Worm (Caenorhabditis elegans) whole organism, late embryonic: Measurements from ENCODE around the gene tftc-1.

ENCODE experiments used
- C08G9.2 ChIP-seq: sonication (generic microtip); optimal IDR thresholded peaks from 2 replicates; lab custom pipeline; 2016; ENCODE audit warnings: mild to moderate bottlenecking, missing genetic modification characterization, moderate library complexity, missing compliant biosample characterization
- C38D4.7 ChIP-seq: fragments of 200-800 bp; sonication (Bioruptor generic); optimal IDR thresholded peaks from 2 replicates; lab custom pipeline; 2018; ENCODE audit warnings: mild to moderate bottlenecking, missing genetic modification characterization, moderate library complexity, missing compliant biosample characterization
- K09A11.1 ChIP-seq: sonication (generic microtip); optimal IDR thresholded peaks from 2 replicates; lab custom pipeline; 2017; ENCODE audit warnings: antibody characterized with exemption, mild to moderate bottlenecking, missing genetic modification characterization, missing compliant biosample characterization; ENCODE audit not compliant: insufficient read depth
- ahr-1 ChIP-seq: sonication (generic microtip); optimal IDR thresholded peaks from 2 replicates; lab custom pipeline; 2016; ENCODE audit warnings: missing genetic modification characterization, missing compliant biosample characterization
- ceh-14 ChIP-seq: sonication (generic microtip); optimal IDR thresholded peaks from 2 replicates; lab custom pipeline; 2016; ENCODE audit warnings: missing genotype, missing genetic modification characterization, missing compliant biosample characterization
- ceh-19 ChIP-seq: fragments of 200-800 bp; sonication (Bioruptor generic); optimal IDR thresholded peaks from 2 replicates; lab custom pipeline; 2018; ENCODE audit warnings: mild to moderate bottlenecking, missing genetic modification characterization, missing compliant biosample characterization
- ceh-2 ChIP-seq: sonication (generic microtip); optimal IDR thresholded peaks from 2 replicates; lab custom pipeline; 2016; ENCODE audit warnings: missing genotype, missing genetic modification characterization, missing compliant biosample characterization
- ceh-24 ChIP-seq: sonication (generic microtip); optimal IDR thresholded peaks from 2 replicates; lab custom pipeline; 2016; ENCODE audit warnings: mild to moderate bottlenecking, missing genetic modification characterization, missing compliant biosample characterization
- ceh-45 ChIP-seq: fragments of 200-800 bp; sonication (Bioruptor generic); IDR thresholded peaks from 2 replicates; pipeline ENCODE4 v1.3.6; 2022; ENCODE audit warnings: missing genetic modification reagents, missing genetic modification characterization, missing compliant biosample characterization
- ceh-6 ChIP-seq: fragments of 200-800 bp; sonication (Bioruptor generic); optimal IDR thresholded peaks from 2 replicates; lab custom pipeline; 2018; ENCODE audit warnings: mild to moderate bottlenecking, missing genetic modification characterization, missing compliant biosample characterization
- ceh-9 ChIP-seq: sonication (generic microtip); optimal IDR thresholded peaks from 2 replicates; lab custom pipeline; 2016; ENCODE audit warnings: mild to moderate bottlenecking, missing genetic modification characterization, inconsistent platforms, missing compliant biosample characterization
- che-1 ChIP-seq: sonication (generic microtip); optimal IDR thresholded peaks from 2 replicates; lab custom pipeline; 2016; ENCODE audit warnings: mild to moderate bottlenecking, missing genetic modification characterization, missing compliant biosample characterization
- elt-2 ChIP-seq: sonication (generic microtip); optimal IDR thresholded peaks from 2 replicates; lab custom pipeline; 2016; ENCODE audit warnings: missing genetic modification reagents, missing genetic modification characterization, missing compliant biosample characterization
- elt-4 ChIP-seq: sonication (generic microtip); optimal IDR thresholded peaks from 2 replicates; lab custom pipeline; 2016; ENCODE audit warnings: missing genetic modification characterization, missing compliant biosample characterization
- fkh-6 ChIP-seq: sonication (generic microtip); optimal IDR thresholded peaks from 2 replicates; lab custom pipeline; 2016; ENCODE audit warnings: missing genetic modification characterization, missing compliant biosample characterization
- gmeb-2 ChIP-seq: sonication (generic microtip); optimal IDR thresholded peaks from 2 replicates; lab custom pipeline; 2016; ENCODE audit warnings: missing genetic modification characterization, inconsistent platforms, missing compliant biosample characterization
- lin-11 ChIP-seq: fragments of 200-800 bp; sonication (Bioruptor generic); optimal IDR thresholded peaks from 2 replicates; lab custom pipeline; 2018; ENCODE audit warnings: mild to moderate bottlenecking, missing genetic modification characterization, missing compliant biosample characterization
- mec-3 ChIP-seq: sonication (generic microtip); optimal IDR thresholded peaks from 2 replicates; lab custom pipeline; 2016; ENCODE audit warnings: borderline replicate concordance, missing genetic modification characterization, missing compliant biosample characterization
- nfya-1 ChIP-seq: sonication (generic microtip); optimal IDR thresholded peaks from 2 replicates; lab custom pipeline; 2017; ENCODE audit warnings: missing genetic modification characterization, mild to moderate bottlenecking, missing compliant biosample characterization, antibody characterized with exemption, moderate library complexity
- nhr-11 ChIP-seq: fragments of 150-350 bp; optimal IDR thresholded peaks from 2 replicates; lab custom pipeline; 2014; ENCODE audit warnings: missing biosample characterization, missing genetic modification characterization
- nhr-232 ChIP-seq: sonication (generic microtip); optimal IDR thresholded peaks from 2 replicates; lab custom pipeline; 2016; ENCODE audit warnings: missing genetic modification characterization, missing compliant biosample characterization
- npax-4 ChIP-seq: sonication (generic microtip); optimal IDR thresholded peaks from 2 replicates; lab custom pipeline; 2016; ENCODE audit warnings: missing genetic modification characterization, missing compliant biosample characterization
- pat-9 ChIP-seq: fragments of 200-800 bp; sonication (Bioruptor generic); optimal IDR thresholded peaks from 2 replicates; lab custom pipeline; 2018; ENCODE audit warnings: mild to moderate bottlenecking, missing genetic modification characterization, moderate library complexity, missing compliant biosample characterization
- pha-2 ChIP-seq: sonication (generic microtip); optimal IDR thresholded peaks from 2 replicates; lab custom pipeline; 2017; ENCODE audit warnings: mild to moderate bottlenecking, missing genetic modification characterization, missing compliant biosample characterization
- pha-4 ChIP-seq: fragments of 150-350 bp; optimal IDR thresholded peaks from 2 replicates; lab custom pipeline; 2018; ENCODE audit warnings: missing biosample characterization, missing genetic modification reagents, missing genetic modification characterization
- pqm-1 ChIP-seq: sonication (generic microtip); optimal IDR thresholded peaks from 2 replicates; lab custom pipeline; 2016; ENCODE audit warnings: missing genetic modification characterization, missing compliant biosample characterization
- pros-1 ChIP-seq: fragments of 150-350 bp; optimal IDR thresholded peaks from 2 replicates; lab custom pipeline; 2014; ENCODE audit warnings: missing biosample characterization, missing genetic modification reagents, missing genetic modification characterization
- rnt-1 ChIP-seq: sonication (generic microtip); optimal IDR thresholded peaks from 2 replicates; lab custom pipeline; 2016; ENCODE audit warnings: missing genetic modification characterization, missing compliant biosample characterization
- sdc-2 ChIP-seq: sonication (generic microtip); optimal IDR thresholded peaks from 2 replicates; lab custom pipeline; 2016; ENCODE audit warnings: missing genotype, missing genetic modification characterization, missing compliant biosample characterization
- sox-2 ChIP-seq: fragments of 200-800 bp; sonication (Bioruptor generic); IDR thresholded peaks from 2 replicates; pipeline ENCODE4 v1.3.6; 2022; ENCODE audit warnings: missing genetic modification reagents, missing genetic modification characterization, missing compliant biosample characterization
- syd-9 ChIP-seq: sonication (generic microtip); optimal IDR thresholded peaks from 2 replicates; lab custom pipeline; 2016; ENCODE audit warnings: mild to moderate bottlenecking, missing genetic modification characterization, moderate library complexity, missing compliant biosample characterization
- tbx-2 ChIP-seq: sonication (generic microtip); optimal IDR thresholded peaks from 2 replicates; lab custom pipeline; 2016; ENCODE audit warnings: missing genetic modification characterization, missing compliant biosample characterization
- ttx-3 ChIP-seq: sonication (generic microtip); optimal IDR thresholded peaks from 2 replicates; lab custom pipeline; 2016; ENCODE audit warnings: missing genetic modification reagents, missing genetic modification characterization, missing compliant biosample characterization
- unc-3 ChIP-seq, 2 experiments: fragments of 200-800 bp in 1 of 2; sonication (Bioruptor generic) in 1 of 2; sonication (generic microtip) in 1 of 2; conservative IDR thresholded peaks in 1 of 2; optimal IDR thresholded peaks in 1 of 2; 2 replicates each; pipeline versions ENCODE4 v1.3.6 to Lab custom; 2016 to 2022; ENCODE audit warnings: missing compliant biosample characterization in 2 of 2, missing genetic modification characterization in 2 of 2, missing genetic modification reagents in 1 of 2

Gene tftc-1

DNA sequence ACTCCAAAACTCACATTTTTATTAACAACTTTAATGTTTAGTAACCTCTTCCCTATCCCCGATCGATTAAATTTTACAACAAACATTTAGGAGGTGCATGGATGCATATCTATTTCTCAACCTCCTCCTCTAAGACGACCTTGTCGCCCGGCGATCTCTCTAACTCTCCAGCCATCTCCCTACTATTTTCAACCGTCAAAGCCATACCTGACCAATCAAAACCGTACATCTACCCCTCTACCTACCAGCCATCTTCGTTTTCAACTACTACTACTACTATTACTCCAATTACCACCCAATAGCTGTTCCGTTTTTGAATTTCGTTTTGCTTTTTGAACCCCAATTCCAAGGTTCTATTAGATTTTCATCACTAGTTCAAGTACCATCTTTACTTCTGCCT is 27.5 kb upstream of the tftc-1 start:
- peak; percentile 24 for TF ChIP-seq nfya-1 (tag; lab: Kevin White, UChicago)
- TF ChIP-seq gmeb-2 (tag; lab: Kevin White, UChicago), result no peak
- no peak for TF ChIP-seq C38D4.7 (GFP tag; lab: Kevin White, UChicago)
- no peak for TF ChIP-seq C08G9.2

DNA sequence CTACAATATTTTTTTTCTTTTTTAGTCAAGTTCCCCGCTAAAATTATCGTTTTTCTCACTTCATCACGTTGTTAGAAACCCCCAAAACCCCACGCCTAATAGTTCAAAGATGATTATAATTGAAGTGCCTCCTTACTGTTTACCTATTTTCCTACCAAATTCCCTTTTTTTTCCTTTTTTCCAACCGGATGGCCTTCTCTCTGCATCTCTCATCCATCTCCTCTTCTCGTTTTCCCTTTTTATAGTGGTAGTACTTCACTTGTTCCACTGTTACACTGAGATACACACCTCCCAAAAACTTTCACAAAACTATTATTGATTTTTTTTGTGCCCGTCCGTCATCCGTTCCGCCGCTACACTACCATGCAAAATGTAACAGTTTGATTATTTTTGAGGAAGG is 26.1 kb upstream of the tftc-1 start, which contains the start of gene nsy-4:
TSS of gene nsy-4 (plus strand) at position 274 of the 400 bp plus-strand sequence.
- TF ChIP-seq rnt-1 (tag; lab: Kevin White, UChicago), result no peak
- no peak for TF ChIP-seq sox-2 (GFP tag; lab: Robert Waterston, UW)
- TF ChIP-seq ceh-2, result no peak
- TF ChIP-seq pha-4 (tag; lab: Kevin White, UChicago), result no peak
- TF ChIP-seq ceh-24 (tag; lab: Kevin White, UChicago), result no peak
- no peak for TF ChIP-seq ahr-1 (tag; lab: Kevin White, UChicago)
- no peak for TF ChIP-seq unc-3 (GFP tag; conservative IDR thresholded peaks at IDR 0.05; lab: Robert Waterston, UW)
- no peak for TF ChIP-seq unc-3 (tag; optimal IDR thresholded peaks at IDR 0.05; lab: Kevin White, UChicago)
- TF ChIP-seq sdc-2 (tag; lab: Kevin White, UChicago), result no peak
- no peak for TF ChIP-seq pat-9

DNA sequence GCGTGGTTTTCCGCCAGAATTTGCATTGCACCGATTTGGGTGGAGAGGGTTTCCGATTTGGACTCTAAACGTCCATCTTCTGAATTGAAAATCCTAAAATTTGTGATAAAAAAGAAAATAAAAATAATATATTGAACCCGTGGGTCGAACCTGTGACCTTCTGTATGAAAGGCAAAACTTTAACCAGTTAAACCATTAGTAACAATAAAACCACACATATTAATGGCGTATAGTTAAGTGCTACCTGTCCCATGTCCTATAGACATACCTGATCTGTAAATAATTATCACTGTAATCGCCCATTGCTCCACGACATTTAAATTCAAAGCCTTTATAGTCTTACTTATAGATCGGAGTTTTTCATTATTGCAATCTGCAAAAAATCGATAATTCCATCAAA is 21.8 kb upstream of the tftc-1 start:
- TF ChIP-seq elt-4 (no peak), npax-4 (tag; lab: Kevin White, UChicago) (no peak), fkh-6 (no peak), tbx-2 (no peak), mec-3 (no peak), pros-1 (tag; lab: Kevin White, UChicago) (no peak), lin-11 (tag; lab: Kevin White, UChicago) (no peak), elt-2 (tag; lab: Kevin White, UChicago) (no peak), nhr-232 (tag; lab: Kevin White, UChicago) (no peak), syd-9 (tag; lab: Kevin White, UChicago) (no peak), nhr-11 (tag; lab: Kevin White, UChicago) (no peak), ceh-19 (GFP tag; lab: Kevin White, UChicago) (no peak), ceh-14 (tag; lab: Kevin White, UChicago) (no peak), gmeb-2 (tag; lab: Kevin White, UChicago) (no peak), che-1 (no peak)

DNA sequence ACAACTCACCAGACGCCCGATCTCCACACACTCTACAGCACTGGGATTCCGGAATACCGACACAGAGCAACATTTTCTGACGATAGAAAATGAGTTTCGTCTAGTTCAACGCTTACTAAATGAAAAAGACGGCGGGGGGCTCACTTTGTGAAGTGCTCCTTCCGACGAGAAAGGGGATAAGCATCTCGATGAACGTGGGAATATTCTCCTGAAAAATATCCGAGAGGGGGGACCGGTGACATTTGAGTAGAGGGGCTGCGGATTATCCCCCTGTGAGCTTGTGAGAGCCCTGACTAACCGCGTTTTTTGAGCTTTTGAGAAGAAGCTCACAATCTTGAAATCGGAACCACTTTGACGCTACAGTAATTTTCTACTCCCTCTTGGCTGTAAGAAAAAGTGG is 19.5 kb upstream of the tftc-1 start, which contains the start of gene nhr-236:
TSS of gene nhr-236 (minus strand) at position 101 of the 400 bp plus-strand sequence.
- TF ChIP-seq ceh-19 (GFP tag; lab: Kevin White, UChicago), result no peak
- TF ChIP-seq ceh-6 (GFP tag; lab: Kevin White, UChicago), result no peak
- no peak for TF ChIP-seq nhr-11 (tag; lab: Kevin White, UChicago)
- no peak for TF ChIP-seq K09A11.1
- no peak for TF ChIP-seq C08G9.2
- TF ChIP-seq pqm-1 (tag; lab: Kevin White, UChicago), result no peak
- no peak for TF ChIP-seq syd-9 (tag; lab: Kevin White, UChicago)
- no peak for TF ChIP-seq ceh-2
- TF ChIP-seq unc-3 (GFP tag; conservative IDR thresholded peaks at IDR 0.05; lab: Robert Waterston, UW), result no peak
- TF ChIP-seq unc-3 (tag; optimal IDR thresholded peaks at IDR 0.05; lab: Kevin White, UChicago), result no peak
- no peak for TF ChIP-seq ceh-9 (tag; lab: Kevin White, UChicago)
- no peak for TF ChIP-seq gmeb-2 (tag; lab: Kevin White, UChicago)
- TF ChIP-seq ceh-45 (GFP tag; lab: Robert Waterston, UW), result no peak
- TF ChIP-seq ttx-3 (tag; lab: Kevin White, UChicago), result no peak
- TF ChIP-seq pha-2 (tag; lab: Kevin White, UChicago), result no peak
- no peak for TF ChIP-seq sdc-2 (tag; lab: Kevin White, UChicago)
- TF ChIP-seq elt-4, result no peak
- TF ChIP-seq ceh-24 (tag; lab: Kevin White, UChicago), result no peak
